Worm (Caenorhabditis elegans) whole organism, L1 larva: ENCODE results near the gene F41E6.8.

Experiments used
- C04F5.9 ChIP-seq: sonication (generic microtip); optimal IDR thresholded peaks from 2 replicates; lab custom pipeline; 2016; ENCODE audit warnings: missing genetic modification characterization, missing compliant biosample characterization
- C16A3.4 ChIP-seq: fragments of 150-350 bp; optimal IDR thresholded peaks from 2 replicates; lab custom pipeline; 2014; ENCODE audit warnings: missing biosample characterization, missing genetic modification characterization
- F16B12.6 ChIP-seq: fragments of 150-350 bp; optimal IDR thresholded peaks from 2 replicates; lab custom pipeline; 2014; ENCODE audit warnings: missing biosample characterization, missing genetic modification characterization
- ceh-8 ChIP-seq: fragments of 200-800 bp; sonication (Bioruptor generic); optimal IDR thresholded peaks from 2 replicates; lab custom pipeline; 2018; ENCODE audit warnings: mild to moderate bottlenecking, missing genetic modification characterization, moderate library complexity, missing compliant biosample characterization
- ceh-82 ChIP-seq, 3 experiments: fragments of 150-350 bp in 1 of 3; sonication (generic microtip) in 2 of 3; optimal IDR thresholded peaks; 2 replicates each; lab custom pipeline; 2014 to 2017; ENCODE audit warnings: missing biosample characterization in 3 of 3, missing genetic modification characterization in 3 of 3
- ceh-90 ChIP-seq: sonication (generic microtip); optimal IDR thresholded peaks from 2 replicates; lab custom pipeline; 2016; ENCODE audit warnings: missing genetic modification characterization, missing compliant biosample characterization
- ces-1 ChIP-seq: fragments of 150-350 bp; optimal IDR thresholded peaks from 2 replicates; lab custom pipeline; 2014; ENCODE audit warnings: missing biosample characterization, missing genetic modification reagents, missing genetic modification characterization
- dpl-1 ChIP-seq, 3 experiments: fragments of 150-350 bp in 2 of 3; sonication (generic microtip) in 1 of 3; optimal IDR thresholded peaks; 2 replicates each; lab custom pipeline; 2014 to 2017; ENCODE audit warnings: missing biosample characterization in 3 of 3, missing genetic modification characterization in 3 of 3, missing genetic modification reagents in 3 of 3
- dsc-1 ChIP-seq: sonication (generic microtip); optimal IDR thresholded peaks from 2 replicates; lab custom pipeline; 2016; ENCODE audit warnings: mild to moderate bottlenecking, missing genetic modification characterization, missing compliant biosample characterization
- efl-1 ChIP-seq, 4 experiments: fragments of 150-350 bp; optimal IDR thresholded peaks in 3 of 4; peaks in 1 of 4; 1 replicate in 1 of 4; 2 replicates in 3 of 4; lab custom pipeline; 2014; ENCODE audit warnings: missing biosample characterization in 2 of 4, missing genetic modification characterization in 2 of 4, missing genetic modification reagents in 2 of 4
- efl-3 ChIP-seq: fragments of 200-800 bp; sonication (Bioruptor generic); optimal IDR thresholded peaks from 2 replicates; lab custom pipeline; 2018; ENCODE audit warnings: mild to moderate bottlenecking, missing genetic modification characterization, missing compliant biosample characterization
- elt-2 ChIP-seq: sonication (generic microtip); optimal IDR thresholded peaks from 2 replicates; lab custom pipeline; 2016; ENCODE audit warnings: missing genetic modification characterization, mild to moderate bottlenecking, inconsistent platforms, missing compliant biosample characterization, missing genetic modification reagents
- elt-3 ChIP-seq, 6 experiments: fragments of 150-350 bp in 1 of 6; sonication (generic microtip); optimal IDR thresholded peaks; 2 replicates each; lab custom pipeline; 2017 to 2018; ENCODE audit warnings: missing biosample characterization in 6 of 6, missing genetic modification characterization in 6 of 6, inconsistent platforms in 1 of 6
- ets-5 ChIP-seq: fragments of 200-800 bp; sonication (Bioruptor generic); IDR thresholded peaks from 2 replicates; pipeline ENCODE4 v1.3.6; 2022; ENCODE audit warnings: missing genetic modification characterization, missing compliant biosample characterization
- fkh-10 ChIP-seq: sonication (generic microtip); optimal IDR thresholded peaks from 2 replicates; lab custom pipeline; 2017; ENCODE audit warnings: missing biosample characterization, missing genetic modification reagents, missing genetic modification characterization
- fkh-8 ChIP-seq: sonication (generic microtip); optimal IDR thresholded peaks from 2 replicates; lab custom pipeline; 2016; ENCODE audit warnings: mild to moderate bottlenecking, missing genetic modification characterization, missing compliant biosample characterization
- grh-1 ChIP-seq: fragments of 200-800 bp; sonication (Bioruptor generic); IDR thresholded peaks from 2 replicates; pipeline ENCODE4 v1.3.6; 2022; ENCODE audit warnings: missing genetic modification reagents, missing genetic modification characterization, missing compliant biosample characterization
- hlh-17 ChIP-seq: fragments of 200-800 bp; sonication (Bioruptor generic); optimal IDR thresholded peaks from 2 replicates; lab custom pipeline; 2018; ENCODE audit warnings: missing genetic modification characterization, mild to moderate bottlenecking, missing compliant biosample characterization, moderate library complexity, borderline replicate concordance
- hlh-4 ChIP-seq: sonication (generic microtip); optimal IDR thresholded peaks from 2 replicates; lab custom pipeline; 2016; ENCODE audit warnings: mild to moderate bottlenecking, missing genetic modification characterization, missing compliant biosample characterization
- hpl-2 ChIP-seq: fragments of 150-350 bp; optimal IDR thresholded peaks from 2 replicates; lab custom pipeline; 2014; ENCODE audit warnings: missing biosample characterization, missing genetic modification reagents, missing genetic modification characterization
- irx-1 ChIP-seq: sonication (generic microtip); optimal IDR thresholded peaks from 2 replicates; lab custom pipeline; 2016; ENCODE audit warnings: missing genetic modification characterization, missing compliant biosample characterization
- lin-13 ChIP-seq: fragments of 150-350 bp; optimal IDR thresholded peaks from 2 replicates; lab custom pipeline; 2014; ENCODE audit warnings: missing biosample characterization, missing genetic modification reagents, missing genetic modification characterization
- lin-35 ChIP-seq, 2 experiments: fragments of 150-350 bp; optimal IDR thresholded peaks; 2 replicates each; lab custom pipeline; 2014; ENCODE audit warnings: missing biosample characterization in 2 of 2, missing genetic modification characterization in 2 of 2, missing genetic modification reagents in 2 of 2
- lin-39 ChIP-seq: fragments of 150-350 bp; optimal IDR thresholded peaks from 2 replicates; lab custom pipeline; 2014; ENCODE audit warnings: missing biosample characterization, missing genetic modification reagents, missing genetic modification characterization
- lir-3 ChIP-seq: sonication (generic microtip); optimal IDR thresholded peaks from 2 replicates; lab custom pipeline; 2016; ENCODE audit warnings: mild to moderate bottlenecking, missing genetic modification characterization, moderate library complexity, missing compliant biosample characterization; ENCODE audit not compliant: poor library complexity
- mdl-1 ChIP-seq, 2 experiments: fragments of 150-350 bp; optimal IDR thresholded peaks; 2 replicates each; lab custom pipeline; 2014 to 2017; ENCODE audit warnings: missing biosample characterization in 2 of 2, missing genetic modification characterization in 2 of 2, inconsistent platforms in 1 of 2
- mef-2 ChIP-seq: fragments of 150-350 bp; optimal IDR thresholded peaks from 2 replicates; lab custom pipeline; 2014; ENCODE audit warnings: missing biosample characterization, missing genetic modification characterization
- mep-1 ChIP-seq: fragments of 150-350 bp; optimal IDR thresholded peaks from 2 replicates; lab custom pipeline; 2014; ENCODE audit warnings: missing biosample characterization, missing genetic modification characterization
- nhr-11 ChIP-seq: fragments of 150-350 bp; optimal IDR thresholded peaks from 2 replicates; lab custom pipeline; 2014; ENCODE audit warnings: missing biosample characterization, missing genetic modification characterization
- nhr-19 ChIP-seq: fragments of 200-800 bp; sonication (Bioruptor generic); conservative IDR thresholded peaks from 2 replicates; pipeline ENCODE4 v1.3.6; 2022; ENCODE audit warnings: missing genetic modification characterization, missing compliant biosample characterization
- nhr-20 ChIP-seq: sonication (generic microtip); optimal IDR thresholded peaks from 2 replicates; lab custom pipeline; 2016; ENCODE audit warnings: mild to moderate bottlenecking, missing genetic modification characterization, missing compliant biosample characterization
- nhr-237 ChIP-seq: fragments of 150-350 bp; optimal IDR thresholded peaks from 2 replicates; lab custom pipeline; 2014; ENCODE audit warnings: missing biosample characterization, missing genetic modification characterization
- nhr-47 ChIP-seq: sonication (generic microtip); optimal IDR thresholded peaks from 2 replicates; lab custom pipeline; 2016; ENCODE audit warnings: mild to moderate bottlenecking, missing genetic modification characterization, moderate library complexity, missing compliant biosample characterization
- nhr-71 ChIP-seq: sonication (generic microtip); optimal IDR thresholded peaks from 2 replicates; lab custom pipeline; 2016; ENCODE audit warnings: mild to moderate bottlenecking, missing genetic modification characterization, moderate library complexity, missing compliant biosample characterization
- nhr-76 ChIP-seq: sonication (generic microtip); optimal IDR thresholded peaks from 2 replicates; lab custom pipeline; 2017; ENCODE audit warnings: missing biosample characterization, missing genetic modification characterization
- nhr-77 ChIP-seq: fragments of 150-350 bp; optimal IDR thresholded peaks from 2 replicates; lab custom pipeline; 2014; ENCODE audit warnings: missing biosample characterization, missing genetic modification characterization
- nhr-85 ChIP-seq: sonication (generic microtip); peaks from one replicate; lab custom pipeline; 2016; ENCODE audit warnings: missing genetic modification characterization, inconsistent platforms, missing compliant biosample characterization
- nhr-90 ChIP-seq: sonication (generic microtip); optimal IDR thresholded peaks from 2 replicates; lab custom pipeline; 2016; ENCODE audit warnings: mild to moderate bottlenecking, missing genetic modification characterization, missing compliant biosample characterization; ENCODE audit not compliant: poor library complexity
- pqm-1 ChIP-seq: sonication (generic microtip); optimal IDR thresholded peaks from 3 replicates; lab custom pipeline; 2017; ENCODE audit warnings: missing biosample characterization, missing genetic modification characterization
- snpc-4 ChIP-seq: fragments of 150-350 bp; optimal IDR thresholded peaks from 2 replicates; lab custom pipeline; 2014; ENCODE audit warnings: missing biosample characterization, missing genetic modification characterization
- snu-23 ChIP-seq: sonication (generic microtip); optimal IDR thresholded peaks from 2 replicates; lab custom pipeline; 2016; ENCODE audit warnings: missing genetic modification characterization, missing compliant biosample characterization
- sox-4 ChIP-seq: sonication (generic microtip); optimal IDR thresholded peaks from 2 replicates; lab custom pipeline; 2016; ENCODE audit warnings: missing genetic modification characterization, missing compliant biosample characterization
- sptf-1 ChIP-seq: fragments of 150-350 bp; optimal IDR thresholded peaks from 2 replicates; lab custom pipeline; 2014; ENCODE audit warnings: missing biosample characterization, missing genetic modification characterization
- unc-30 ChIP-seq: sonication (generic microtip); optimal IDR thresholded peaks from 2 replicates; lab custom pipeline; 2017; ENCODE audit warnings: missing biosample characterization, missing genetic modification characterization
- unc-62 ChIP-seq: fragments of 150-350 bp; optimal IDR thresholded peaks from 2 replicates; lab custom pipeline; 2014; ENCODE audit warnings: missing biosample characterization, missing genetic modification reagents, missing genetic modification characterization
- xbp-1 ChIP-seq: sonication (generic microtip); optimal IDR thresholded peaks from 2 replicates; lab custom pipeline; 2016; ENCODE audit warnings: missing genetic modification characterization, missing compliant biosample characterization
- zag-1 ChIP-seq: fragments of 150-350 bp; optimal IDR thresholded peaks from 2 replicates; lab custom pipeline; 2014; ENCODE audit warnings: missing biosample characterization, missing genetic modification characterization
- ztf-4 ChIP-seq: fragments of 150-350 bp; optimal IDR thresholded peaks from 2 replicates; lab custom pipeline; 2014; ENCODE audit warnings: missing biosample characterization, missing genetic modification characterization

F41E6.8 gene

ce11 chrV:8635575-8635974 is 34.3 kb upstream of the F41E6.8 start, which contains the start of gene oac-29:
TSS of gene oac-29 (minus strand) at chrV:8635675.
- TF ChIP-seq mep-1 (tag; lab: Kevin White, UChicago), result no peak
- TF ChIP-seq mdl-1 (tag; optimal IDR thresholded peaks at IDR 0.05; lab: Kevin White, UChicago), result no peak
- no peak for TF ChIP-seq nhr-11 (tag; lab: Kevin White, UChicago)
- TF ChIP-seq lin-35 (GFP tag; optimal IDR thresholded peaks at IDR 0.05; lab: Kevin White, UChicago), result no peak
- no peak for TF ChIP-seq elt-2 (tag; lab: Kevin White, UChicago)
- no peak for TF ChIP-seq sox-4 (tag; lab: Kevin White, UChicago)
- TF ChIP-seq fkh-8 (tag; lab: Kevin White, UChicago), result no peak
- no peak for TF ChIP-seq ets-5
- no peak for TF ChIP-seq lin-39
- no peak for TF ChIP-seq nhr-20 (tag; lab: Kevin White, UChicago)
- TF ChIP-seq nhr-90 (tag; lab: Kevin White, UChicago), result no peak
- TF ChIP-seq elt-3 (tag; optimal IDR thresholded peaks at IDR 0.05; lab: Kevin White, UChicago), result no peak

ce11 chrV:8632788-8633187 is 31.5 kb upstream of the F41E6.8 start:
- TF ChIP-seq dpl-1 (GFP tag; optimal IDR thresholded peaks at IDR 0.05; lab: Kevin White, UChicago), result no peak
- no peak for TF ChIP-seq dsc-1
- TF ChIP-seq ceh-82 (tag; optimal IDR thresholded peaks at IDR 0.05; lab: Kevin White, UChicago), result no peak
- TF ChIP-seq efl-3, result no peak
- TF ChIP-seq nhr-11 (tag; lab: Kevin White, UChicago), result no peak
- TF ChIP-seq efl-1 (optimal IDR thresholded peaks at IDR 0.05; lab: Kevin White, UChicago), result no peak
- TF ChIP-seq efl-1 (GFP tag; optimal IDR thresholded peaks at IDR 0.05 in 1 of 2; lab: Kevin White, UChicago), result no peak
- no peak for TF ChIP-seq hpl-2
- no peak for TF ChIP-seq mdl-1 (tag; optimal IDR thresholded peaks at IDR 0.05; lab: Kevin White, UChicago)
- no peak for TF ChIP-seq ztf-4 (tag; lab: Kevin White, UChicago)
- no peak for TF ChIP-seq fkh-8 (tag; lab: Kevin White, UChicago)
- no peak for TF ChIP-seq grh-1 (GFP tag; lab: Robert Waterston, UW)
- no peak for TF ChIP-seq C04F5.9
- TF ChIP-seq nhr-76, result no peak
- no peak for TF ChIP-seq mep-1 (tag; lab: Kevin White, UChicago)
- no peak for TF ChIP-seq nhr-71 (tag; lab: Kevin White, UChicago)
- TF ChIP-seq, all 84 proteins: peak for 0

ce11 chrV:8631277-8631765 is 30.0 kb upstream of the F41E6.8 start, which contains the start of gene atg-18:
TSS of gene atg-18 (minus strand) at chrV:8631327.
- TF ChIP-seq nhr-47 (tag; lab: Kevin White, UChicago), result peak; percentile 79
- peak; percentile 46 for TF ChIP-seq fkh-8 (tag; lab: Kevin White, UChicago)
- no peak for TF ChIP-seq ceh-8 (GFP tag; lab: Kevin White, UChicago)
- no peak for TF ChIP-seq lir-3
- TF ChIP-seq nhr-76, result no peak
- TF ChIP-seq C16A3.4 (tag; lab: Kevin White, UChicago), result peak; percentile 68
- no peak for TF ChIP-seq zag-1 (tag; lab: Kevin White, UChicago)
- no peak for TF ChIP-seq hlh-17
- TF ChIP-seq mef-2 (tag; lab: Kevin White, UChicago), result peak; percentile 4
- TF ChIP-seq snu-23, result peak; percentile 81
- TF ChIP-seq unc-62 (GFP tag; lab: Kevin White, UChicago), result no peak
- no peak for TF ChIP-seq unc-30 (tag; lab: Kevin White, UChicago)
- TF ChIP-seq fkh-10 (GFP tag; lab: Kevin White, UChicago), result no peak
- peak; percentile 76 for TF ChIP-seq nhr-19 (GFP tag; lab: Robert Waterston, UW)
- peak; percentile 23 for TF ChIP-seq F16B12.6
- TF ChIP-seq ces-1 (GFP tag; lab: Kevin White, UChicago), result no peak
- peak; percentile 16 for TF ChIP-seq irx-1 (tag; lab: Kevin White, UChicago)
- TF ChIP-seq nhr-237 (tag; lab: Kevin White, UChicago), result no peak
- peak in 1 of 2 experiments; percentile 70 for TF ChIP-seq mdl-1 (tag; optimal IDR thresholded peaks at IDR 0.05; lab: Kevin White, UChicago)
- peak; percentile 34 for TF ChIP-seq snpc-4 (tag; lab: Kevin White, UChicago)
- TF ChIP-seq nhr-77, result no peak
- TF ChIP-seq pqm-1 (tag; lab: Kevin White, UChicago), result no peak
- peak; percentile 59 for TF ChIP-seq grh-1 (GFP tag; lab: Robert Waterston, UW)
- no peak for TF ChIP-seq hlh-4 (tag; lab: Kevin White, UChicago)
- peak; percentile 51 to 79 for TF ChIP-seq lin-35 (GFP tag; optimal IDR thresholded peaks at IDR 0.05; lab: Kevin White, UChicago)
- no peak for TF ChIP-seq ceh-90 (tag; lab: Kevin White, UChicago)
- peak; percentile 81 for TF ChIP-seq lin-13
- TF ChIP-seq nhr-85 (tag; lab: Kevin White, UChicago), result peak; percentile 93
- no peak for TF ChIP-seq sptf-1 (tag; lab: Kevin White, UChicago)
- TF ChIP-seq xbp-1 (tag; lab: Kevin White, UChicago), result peak; percentile 70
- peak; percentile 36 to 74 (median 45) for TF ChIP-seq ceh-82 (tag; optimal IDR thresholded peaks at IDR 0.05; lab: Kevin White, UChicago)
- TF ChIP-seq nhr-71 (tag; lab: Kevin White, UChicago), result peak; percentile 87
